Worm (Caenorhabditis elegans) whole organism, L4 larva: ENCODE measurements around the gene R05A10.3.

Experiments used
- D1046.2 ChIP-seq: fragments of 200-800 bp; sonication (Bioruptor generic); IDR thresholded peaks from 2 replicates; pipeline ENCODE4 v1.3.6; 2022; ENCODE audit warnings: missing genetic modification characterization, missing compliant biosample characterization
- F10B5.3 ChIP-seq: sonication (generic microtip); optimal IDR thresholded peaks from 2 replicates; lab custom pipeline; 2016; ENCODE audit warnings: mild to moderate bottlenecking, missing genetic modification characterization, missing compliant biosample characterization
- R02D3.7 ChIP-seq: fragments of 150-350 bp; sonication (generic microtip); optimal IDR thresholded peaks from 3 replicates; lab custom pipeline; 2014; ENCODE audit warnings: missing biosample characterization, missing genetic modification characterization
- T20F7.1 ChIP-seq: fragments of 200-800 bp; sonication (Bioruptor generic); optimal IDR thresholded peaks from 2 replicates; lab custom pipeline; 2018; ENCODE audit warnings: mild to moderate bottlenecking, missing genetic modification characterization, missing compliant biosample characterization
- Y105C5A.15 ChIP-seq: fragments of 200-800 bp; sonication (Bioruptor generic); IDR thresholded peaks from 2 replicates; pipeline ENCODE4 v1.3.6; 2022; ENCODE audit warnings: missing genetic modification characterization, missing compliant biosample characterization
- Y5F2A.4 ChIP-seq: fragments of 200-800 bp; sonication (Bioruptor generic); optimal IDR thresholded peaks from 2 replicates; lab custom pipeline; 2018; ENCODE audit warnings: mild to moderate bottlenecking, missing genetic modification characterization, missing compliant biosample characterization
- ZK546.5 ChIP-seq, 2 experiments: sonication (generic microtip); optimal IDR thresholded peaks; 2 replicates each; lab custom pipeline; 2017; ENCODE audit warnings: missing biosample characterization in 2 of 2, missing genetic modification characterization in 2 of 2
- aha-1 ChIP-seq: fragments of 150-350 bp; peaks from one replicate; lab custom pipeline; 2014; ENCODE audit warnings: missing biosample characterization, missing genetic modification characterization
- ama-1 ChIP-seq: fragments of 150-350 bp; optimal IDR thresholded peaks from 2 replicates; lab custom pipeline; 2014; ENCODE audit warnings: inconsistent platforms, mixed read lengths
- arid-1 ChIP-seq: fragments of 200-800 bp; sonication (Bioruptor generic); conservative IDR thresholded peaks from 2 replicates; pipeline ENCODE4 v1.3.6; 2022; ENCODE audit warnings: missing genetic modification reagents, missing genetic modification characterization, missing compliant biosample characterization
- ceh-32 ChIP-seq: sonication (generic microtip); optimal IDR thresholded peaks from 2 replicates; lab custom pipeline; 2016; ENCODE audit warnings: mild to moderate bottlenecking, missing genetic modification characterization, missing compliant biosample characterization; ENCODE audit not compliant: poor library complexity
- ceh-82 ChIP-seq: sonication (generic microtip); optimal IDR thresholded peaks from 2 replicates; lab custom pipeline; 2017; ENCODE audit warnings: missing biosample characterization, missing genetic modification characterization
- ces-1 ChIP-seq: fragments of 150-350 bp; sonication (generic microtip); optimal IDR thresholded peaks from 4 replicates; lab custom pipeline; 2014; ENCODE audit warnings: missing biosample characterization, missing genetic modification reagents, missing genetic modification characterization
- ctbp-1 ChIP-seq: fragments of 200-800 bp; sonication (Bioruptor generic); IDR thresholded peaks from 2 replicates; pipeline ENCODE4 v1.3.6; 2022; ENCODE audit warnings: missing genetic modification reagents, missing genetic modification characterization, missing compliant biosample characterization
- daf-12 ChIP-seq: fragments of 150-350 bp; optimal IDR thresholded peaks from 2 replicates; lab custom pipeline; 2014; ENCODE audit warnings: missing biosample characterization, missing genetic modification reagents, missing genetic modification characterization
- daf-8 ChIP-seq: fragments of 200-800 bp; sonication (Bioruptor generic); IDR thresholded peaks from 2 replicates; pipeline ENCODE4 v1.3.6; 2022; ENCODE audit warnings: missing genetic modification characterization, missing compliant biosample characterization
- dmd-8 ChIP-seq: fragments of 200-800 bp; sonication (Bioruptor generic); IDR thresholded peaks from 2 replicates; pipeline ENCODE4 v1.3.6; 2022; ENCODE audit warnings: missing genetic modification characterization, missing compliant biosample characterization
- dpl-1 ChIP-seq: fragments of 150-350 bp; optimal IDR thresholded peaks from 2 replicates; lab custom pipeline; 2014; ENCODE audit warnings: missing biosample characterization, missing genetic modification reagents, missing genetic modification characterization
- duxl-1 ChIP-seq: sonication (generic microtip); optimal IDR thresholded peaks from 2 replicates; lab custom pipeline; 2016; ENCODE audit warnings: mild to moderate bottlenecking, missing genetic modification characterization, moderate library complexity, missing compliant biosample characterization; ENCODE audit not compliant: poor library complexity
- egl-43 ChIP-seq: fragments of 200-800 bp; sonication (Bioruptor generic); IDR thresholded peaks from 2 replicates; pipeline ENCODE4 v1.3.6; 2022; ENCODE audit warnings: missing genetic modification reagents, missing genetic modification characterization, missing compliant biosample characterization
- fkh-10 ChIP-seq: fragments of 150-350 bp; optimal IDR thresholded peaks from 2 replicates; lab custom pipeline; 2014; ENCODE audit warnings: missing biosample characterization, missing genetic modification reagents, missing genetic modification characterization
- gei-8 ChIP-seq: fragments of 200-800 bp; sonication (Bioruptor generic); optimal IDR thresholded peaks from 2 replicates; lab custom pipeline; 2018; ENCODE audit warnings: mild to moderate bottlenecking, missing genetic modification characterization, missing compliant biosample characterization
- lim-7 ChIP-seq: fragments of 200-800 bp; sonication (Bioruptor generic); IDR thresholded peaks from 2 replicates; pipeline ENCODE4 v1.3.6; 2022; ENCODE audit warnings: missing genetic modification characterization, missing compliant biosample characterization
- lin-13 ChIP-seq: fragments of 150-350 bp; optimal IDR thresholded peaks from 2 replicates; lab custom pipeline; 2014; ENCODE audit warnings: missing biosample characterization, missing genetic modification reagents, missing genetic modification characterization
- lin-38 ChIP-seq: fragments of 200-800 bp; sonication (Bioruptor generic); IDR thresholded peaks from 2 replicates; pipeline ENCODE4 v1.3.6; 2022; ENCODE audit warnings: missing genetic modification reagents, missing genetic modification characterization, missing compliant biosample characterization
- lsy-2 ChIP-seq, 2 experiments: fragments of 150-350 bp in 1 of 2; sonication (generic microtip) in 1 of 2; optimal IDR thresholded peaks; 2 replicates each; lab custom pipeline; 2014 to 2017; ENCODE audit warnings: missing biosample characterization in 2 of 2, missing genetic modification characterization in 2 of 2
- mep-1 ChIP-seq: fragments of 150-350 bp; sonication (generic microtip); optimal IDR thresholded peaks from 3 replicates; lab custom pipeline; 2014; ENCODE audit warnings: missing biosample characterization, missing genetic modification characterization
- nhr-102 ChIP-seq: sonication (generic microtip); optimal IDR thresholded peaks from 2 replicates; lab custom pipeline; 2016; ENCODE audit warnings: mild to moderate bottlenecking, missing genetic modification characterization, moderate library complexity, missing compliant biosample characterization
- nhr-25 ChIP-seq: sonication (generic microtip); optimal IDR thresholded peaks from 2 replicates; lab custom pipeline; 2017; ENCODE audit warnings: missing genetic modification characterization, mild to moderate bottlenecking, missing compliant biosample characterization, antibody characterized with exemption, moderate library complexity, borderline replicate concordance; ENCODE audit not compliant: insufficient read depth
- nhr-41 ChIP-seq: fragments of 200-800 bp; sonication (Bioruptor generic); IDR thresholded peaks from 2 replicates; pipeline ENCODE4 v1.3.6; 2022; ENCODE audit warnings: missing genetic modification reagents, missing genetic modification characterization, missing compliant biosample characterization
- nhr-42 ChIP-seq: fragments of 200-800 bp; sonication (Bioruptor generic); IDR thresholded peaks from 2 replicates; pipeline ENCODE4 v1.3.6; 2022; ENCODE audit warnings: missing genetic modification characterization, missing compliant biosample characterization
- nhr-76 ChIP-seq: fragments of 150-350 bp; optimal IDR thresholded peaks from 2 replicates; lab custom pipeline; 2014; ENCODE audit warnings: missing biosample characterization, missing genetic modification characterization
- rbr-2 ChIP-seq: sonication (generic microtip); optimal IDR thresholded peaks from 2 replicates; lab custom pipeline; 2016; ENCODE audit warnings: missing genotype, missing genetic modification characterization, missing compliant biosample characterization
- sdz-12 ChIP-seq: fragments of 200-800 bp; sonication (Bioruptor generic); optimal IDR thresholded peaks from 2 replicates; lab custom pipeline; 2018; ENCODE audit warnings: mild to moderate bottlenecking, missing genetic modification characterization, missing compliant biosample characterization
- snpc-1.2 ChIP-seq: fragments of 200-800 bp; sonication (Bioruptor generic); IDR thresholded peaks from 2 replicates; pipeline ENCODE4 v1.3.6; 2022; ENCODE audit warnings: missing genetic modification reagents, missing genetic modification characterization, missing compliant biosample characterization
- snpc-4 ChIP-seq: fragments of 150-350 bp; optimal IDR thresholded peaks from 2 replicates; lab custom pipeline; 2014; ENCODE audit warnings: missing biosample characterization, missing genetic modification characterization
- spr-1 ChIP-seq: sonication (generic microtip); optimal IDR thresholded peaks from 2 replicates; lab custom pipeline; 2016; ENCODE audit warnings: mild to moderate bottlenecking, missing genetic modification characterization, missing compliant biosample characterization
- zag-1 ChIP-seq: fragments of 150-350 bp; optimal IDR thresholded peaks from 2 replicates; lab custom pipeline; 2014; ENCODE audit warnings: missing biosample characterization, missing genetic modification characterization
- ztf-11 ChIP-seq: fragments of 150-350 bp; optimal IDR thresholded peaks from 2 replicates; lab custom pipeline; 2014; ENCODE audit warnings: missing biosample characterization, missing genetic modification characterization

Gene R05A10.3

DNA sequence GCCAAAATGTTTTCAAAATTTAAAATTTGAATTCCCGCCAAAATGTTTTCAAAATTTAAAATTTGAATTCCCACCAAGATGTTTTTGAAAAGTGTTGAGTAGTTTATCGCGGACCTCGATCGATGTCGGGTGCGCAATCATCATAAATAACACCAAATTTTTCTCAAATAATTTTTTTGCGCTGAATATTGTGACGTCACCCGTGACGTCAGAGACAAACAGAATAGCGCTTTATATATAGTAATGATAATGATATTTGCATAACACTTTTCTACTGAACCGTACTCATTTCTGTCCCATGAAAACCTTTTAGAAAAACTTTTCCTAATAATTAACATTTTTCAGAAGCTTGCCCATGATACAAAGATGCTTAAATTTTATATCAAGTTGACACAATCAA lies 42.3 kb upstream of the R05A10.3 start:
- peak; percentile 93 for TF ChIP-seq snpc-1.2 (GFP tag; lab: Robert Waterston, UW)

DNA sequence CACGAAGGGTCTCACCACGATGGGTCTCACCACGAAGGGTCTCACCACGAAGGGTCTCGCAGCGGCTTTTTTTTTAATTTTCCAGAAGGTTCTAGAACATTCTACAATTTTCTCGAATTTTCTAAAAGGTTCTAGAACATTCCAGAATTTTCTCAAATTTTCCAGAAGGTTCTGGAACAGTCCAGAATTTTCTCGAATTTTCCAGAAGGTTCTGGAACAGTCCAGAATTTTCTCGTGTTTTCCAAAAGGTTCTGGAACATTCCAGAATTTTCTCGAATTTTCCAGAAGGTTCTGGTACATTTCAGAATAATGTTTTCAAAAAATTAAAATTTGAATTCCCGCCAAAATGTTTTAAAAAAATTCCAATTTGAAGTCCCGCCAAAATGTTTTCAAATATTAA lies 41.8 kb upstream of the R05A10.3 start:
- TF ChIP-seq snpc-1.2 (GFP tag; lab: Robert Waterston, UW) = peak; percentile 23
- TF ChIP-seq, all 104 proteins: peak for 1; not testable (repeated sequence) for 103

DNA sequence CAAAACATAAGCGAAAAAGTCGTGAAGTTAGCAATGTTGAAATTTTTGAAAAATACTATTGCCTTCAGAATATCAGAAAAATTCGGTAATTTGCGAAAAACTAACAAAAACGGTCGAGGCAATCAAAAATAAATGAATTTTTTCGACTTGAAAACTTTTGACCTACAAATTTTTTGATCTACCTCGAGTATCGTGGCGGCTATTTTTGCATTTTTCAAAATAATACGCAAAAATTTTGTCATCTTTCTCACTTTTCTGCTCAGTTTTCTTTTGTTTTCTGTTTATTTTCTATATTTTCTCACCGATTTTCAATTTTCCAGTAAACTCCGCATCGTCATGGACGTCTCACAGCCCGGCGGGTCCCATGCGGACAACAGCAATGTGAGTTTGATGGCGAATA lies 39.5 kb upstream of the R05A10.3 start:
- TF ChIP-seq lim-7 (GFP tag; lab: Robert Waterston, UW) (no peak), mep-1 (tag; lab: Kevin White, UChicago) (no peak), rbr-2 (no peak), dpl-1 (GFP tag; lab: Kevin White, UChicago) (no peak), sdz-12 (GFP tag; lab: Kevin White, UChicago) (no peak), duxl-1 (tag; lab: Kevin White, UChicago) (no peak)

DNA sequence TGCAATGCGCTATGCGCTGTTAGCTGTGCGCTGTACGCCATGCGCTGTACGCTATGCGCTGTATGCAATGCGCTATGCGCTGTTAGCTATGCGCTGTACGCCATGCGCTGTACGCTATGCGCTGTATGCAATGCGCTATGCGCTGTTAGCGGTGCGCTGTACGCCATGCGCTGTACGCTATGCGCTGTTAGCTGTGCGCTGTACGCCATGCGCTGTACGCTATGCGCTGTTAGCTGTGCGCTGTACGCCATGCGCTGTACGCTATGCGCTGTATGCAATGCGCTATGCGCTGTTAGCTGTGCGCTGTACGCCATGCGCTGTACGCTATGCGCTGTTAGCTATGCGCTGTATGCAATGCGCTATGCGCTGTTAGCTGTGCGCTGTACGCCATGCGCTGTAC lies 32.1 kb upstream of the R05A10.3 start:
- peak; percentile 54; the same call in 1 of the 2 replicates for TF ChIP-seq Y105C5A.15
- TF ChIP-seq dmd-8 (GFP tag; lab: Robert Waterston, UW) = 0 out of 2 replicates have a peak, but pooled peaks have one; percentile 56

DNA sequence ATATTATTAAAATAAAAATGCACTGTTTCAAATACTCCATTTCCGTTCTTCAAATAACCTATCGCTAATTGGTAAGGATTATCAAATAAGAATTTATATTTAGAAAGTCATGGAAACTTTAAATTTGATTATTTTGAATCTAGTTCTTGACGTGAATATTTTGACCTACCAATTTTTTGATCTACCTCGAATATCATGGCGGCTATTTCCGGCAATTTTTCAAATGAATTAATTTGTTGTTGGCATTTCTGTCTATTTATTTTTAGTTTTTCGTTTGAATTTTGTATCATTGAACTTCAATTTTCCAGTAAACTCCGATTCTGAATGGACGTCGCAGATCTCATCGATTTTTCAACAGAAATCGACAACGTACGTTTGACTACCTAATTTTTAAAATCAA lies 26.9 kb upstream of the R05A10.3 start, which contains the start of gene F02H6.3:
Gene F02H6.3 (plus strand): TSS at position 266 of the 400 bp plus-strand sequence.
- TF ChIP-seq ces-1 (GFP tag; lab: Kevin White, UChicago) (no peak), zag-1 (tag; lab: Kevin White, UChicago) (no peak), ctbp-1 (GFP tag; lab: Robert Waterston, UW) (no peak), nhr-42 (GFP tag; lab: Robert Waterston, UW) (no peak), T20F7.1 (GFP tag; lab: Kevin White, UChicago) (no peak), fkh-10 (no peak), gei-8 (no peak), nhr-102 (tag; lab: Kevin White, UChicago) (no peak), aha-1 (no peak), rbr-2 (no peak), mep-1 (tag; lab: Kevin White, UChicago) (no peak), daf-8 (no peak), ztf-11 (tag; lab: Kevin White, UChicago) (no peak), nhr-76 (tag; lab: Kevin White, UChicago) (no peak), lin-38 (GFP tag; lab: Robert Waterston, UW) (no peak), lsy-2 (tag; optimal IDR thresholded peaks at IDR 0.05; lab: Kevin White, UChicago) (no peak), Y5F2A.4 (GFP tag; lab: Kevin White, UChicago) (no peak), ZK546.5 (tag; optimal IDR thresholded peaks at IDR 0.05; lab: Kevin White, UChicago) (no peak)

DNA sequence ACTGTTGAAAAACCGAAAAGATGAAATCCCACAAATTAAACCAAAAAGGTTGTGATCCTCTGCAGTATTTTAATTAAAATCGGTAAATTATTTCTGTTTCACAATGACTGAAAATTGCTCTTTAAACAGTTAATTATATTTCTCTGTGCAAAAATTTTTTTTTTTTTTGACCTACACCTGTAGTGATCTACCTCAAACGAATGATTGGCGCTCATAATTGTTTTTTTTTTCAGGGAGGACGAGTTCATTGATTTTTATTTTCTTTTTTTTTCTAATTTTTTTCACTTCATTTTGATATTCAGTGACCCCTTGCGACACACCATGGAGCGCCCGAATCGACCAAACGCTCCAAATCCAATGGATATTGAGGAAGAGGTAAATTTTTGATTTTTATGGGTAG lies 19.9 kb upstream of the R05A10.3 start, which contains the start of gene F02H6.2:
Gene F02H6.2 (plus strand): TSS at position 301 of the 400 bp plus-strand sequence.
- TF ChIP-seq snpc-4 (tag; lab: Kevin White, UChicago) (no peak), lim-7 (GFP tag; lab: Robert Waterston, UW) (no peak), R02D3.7 (tag; lab: Kevin White, UChicago) (no peak), daf-12 (tag; lab: Kevin White, UChicago) (no peak), ama-1 (lab: Kevin White, UChicago) (no peak), spr-1 (no peak), Y5F2A.4 (GFP tag; lab: Kevin White, UChicago) (no peak), ceh-82 (tag; lab: Kevin White, UChicago) (no peak), nhr-41 (GFP tag; lab: Robert Waterston, UW) (no peak), F10B5.3 (tag; lab: Kevin White, UChicago) (no peak), egl-43 (GFP tag; lab: Robert Waterston, UW) (no peak), arid-1 (GFP tag; lab: Robert Waterston, UW) (no peak), nhr-25 (no peak), ceh-32 (no peak), lin-38 (GFP tag; lab: Robert Waterston, UW) (no peak), daf-8 (no peak), lin-13 (GFP tag; lab: Kevin White, UChicago) (no peak), D1046.2 (GFP tag; lab: Robert Waterston, UW) (no peak)
- TF ChIP-seq, all 104 proteins: peak for 0
